Worm (Caenorhabditis elegans): ENCODE results near the gene npr-16.
A peak's percentile ranks its signal among the peaks of the same experiment; 100 is the strongest.

Gene npr-16

DNA sequence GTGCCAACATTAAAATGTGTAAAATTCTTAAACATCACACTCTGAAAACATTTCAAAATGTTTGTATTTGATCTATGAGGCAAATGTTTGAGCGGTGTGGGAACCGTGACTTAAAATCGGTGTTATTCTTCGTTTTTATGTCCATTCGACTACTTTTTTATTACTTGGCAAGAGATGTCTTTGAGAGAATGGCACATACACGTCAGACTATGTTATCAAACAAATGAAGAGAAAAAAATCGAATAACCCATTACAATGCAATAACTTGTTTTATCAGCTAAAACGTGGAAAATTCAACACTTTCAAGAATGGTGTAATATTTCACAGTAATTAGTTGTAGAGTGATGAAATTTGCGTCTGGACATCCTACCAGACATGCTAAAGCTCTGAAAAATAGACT is 18.7 kb upstream of the npr-16 start:
- no peak for TF ChIP-seq snpc-4 (tag; optimal IDR thresholded peaks at IDR 0.05)
- TF ChIP-seq elt-2 (tag; optimal IDR thresholded peaks at IDR 0.05), result peak; percentile 25

DNA sequence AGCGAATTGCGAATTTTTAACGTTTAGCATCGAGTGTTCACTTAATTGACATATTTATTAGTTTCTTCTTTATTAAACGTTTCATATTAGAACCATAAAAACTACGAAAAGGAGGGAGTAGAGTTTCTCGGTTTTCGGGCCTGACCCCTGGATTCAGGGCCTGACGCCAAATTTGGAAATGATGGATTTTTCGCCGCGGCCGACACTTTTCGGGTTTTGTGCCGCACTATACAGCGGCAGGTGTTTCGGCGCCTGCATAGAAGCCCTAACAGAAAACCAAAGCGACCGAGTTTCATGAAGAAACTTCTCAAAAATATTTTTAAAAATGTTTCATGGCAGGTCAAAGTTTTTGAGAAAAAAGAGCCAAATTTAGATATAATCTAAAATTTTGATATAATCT is 18.2 kb upstream of the npr-16 start:
- TF ChIP-seq hlh-17 (GFP tag; optimal IDR thresholded peaks at IDR 0.05; ENCODE audit: borderline replicate concordance) (no peak), ets-5 (GFP tag; IDR thresholded peaks at IDR 0.05) (no peak), snu-23 (GFP tag; optimal IDR thresholded peaks at IDR 0.05) (no peak), xbp-1 (tag; optimal IDR thresholded peaks at IDR 0.05) (no peak), unc-62 (GFP tag; optimal IDR thresholded peaks at IDR 0.05) (no peak), blmp-1 (tag; optimal IDR thresholded peaks at IDR 0.05) (no peak), ceh-88 (GFP tag; IDR thresholded peaks at IDR 0.05) (no peak), egl-27 (tag; optimal IDR thresholded peaks at IDR 0.05) (no peak), nhr-237 (tag; optimal IDR thresholded peaks at IDR 0.05) (no peak), grh-1 (GFP tag; IDR thresholded peaks at IDR 0.05) (no peak), jun-1 (tag; optimal IDR thresholded peaks at IDR 0.05) (no peak), skn-1 (tag; optimal IDR thresholded peaks at IDR 0.05) (no peak), ceh-8 (GFP tag; optimal IDR thresholded peaks at IDR 0.05) (no peak), pax-3 (tag; optimal IDR thresholded peaks at IDR 0.05) (no peak), pqm-1 (tag; optimal IDR thresholded peaks at IDR 0.05) (no peak), Y116A8C.19 (tag; optimal IDR thresholded peaks at IDR 0.05; ENCODE audit: borderline replicate concordance) (no peak), zag-1 (tag; optimal IDR thresholded peaks at IDR 0.05) (no peak), egl-13 (tag; optimal IDR thresholded peaks at IDR 0.05) (no peak)

DNA sequence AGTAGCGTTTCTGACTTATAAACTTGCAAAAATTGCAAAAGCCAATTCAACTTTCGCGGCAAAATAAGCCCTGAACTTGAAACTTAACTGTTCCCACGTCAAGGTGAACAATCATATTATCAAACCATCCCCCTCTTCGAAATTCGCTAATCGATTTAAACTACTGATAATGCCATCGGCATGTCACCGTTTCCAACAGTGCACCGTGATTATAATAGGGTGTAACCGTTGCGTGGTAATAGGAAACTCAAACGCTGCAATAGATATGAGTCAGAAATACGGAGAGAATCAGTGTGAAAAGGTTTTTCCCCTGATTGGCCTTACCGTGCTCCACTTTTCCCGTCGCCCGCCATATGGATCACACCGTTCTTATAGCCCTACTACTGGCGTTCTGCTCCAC is 17.7 kb upstream of the npr-16 start:
- TF ChIP-seq jun-1 (tag; optimal IDR thresholded peaks at IDR 0.05), result no peak
- no peak for TF ChIP-seq mab-9 (GFP tag; IDR thresholded peaks at IDR 0.05)
- no peak for TF ChIP-seq grh-1 (GFP tag; IDR thresholded peaks at IDR 0.05)
- TF ChIP-seq sox-4 (tag; optimal IDR thresholded peaks at IDR 0.05), result no peak
- no peak for TF ChIP-seq blmp-1 (tag; optimal IDR thresholded peaks at IDR 0.05)
- TF ChIP-seq unc-130 (tag; optimal IDR thresholded peaks at IDR 0.05), result no peak
- TF ChIP-seq C04F5.9 (tag; optimal IDR thresholded peaks at IDR 0.05), result no peak
- TF ChIP-seq skn-1 (tag; optimal IDR thresholded peaks at IDR 0.05), result no peak
- TF ChIP-seq unc-30 (tag; optimal IDR thresholded peaks at IDR 0.05), result no peak
- no peak for TF ChIP-seq efl-1 (optimal IDR thresholded peaks at IDR 0.05)
- TF ChIP-seq efl-1 (GFP tag; optimal IDR thresholded peaks at IDR 0.05 in 1 of 2), result peak in 1 of 2 experiments; percentile 3
- peak; percentile 46 for TF ChIP-seq elt-2 (tag; optimal IDR thresholded peaks at IDR 0.05)
- TF ChIP-seq nhr-20 (tag; optimal IDR thresholded peaks at IDR 0.05), result no peak
- TF ChIP-seq nhr-11 (tag; optimal IDR thresholded peaks at IDR 0.05), result no peak
- TF ChIP-seq lsy-2 (tag; optimal IDR thresholded peaks at IDR 0.05), result no peak
- no peak for TF ChIP-seq ces-1 (GFP tag; optimal IDR thresholded peaks at IDR 0.05)
- TF ChIP-seq irx-1 (tag; optimal IDR thresholded peaks at IDR 0.05), result no peak

DNA sequence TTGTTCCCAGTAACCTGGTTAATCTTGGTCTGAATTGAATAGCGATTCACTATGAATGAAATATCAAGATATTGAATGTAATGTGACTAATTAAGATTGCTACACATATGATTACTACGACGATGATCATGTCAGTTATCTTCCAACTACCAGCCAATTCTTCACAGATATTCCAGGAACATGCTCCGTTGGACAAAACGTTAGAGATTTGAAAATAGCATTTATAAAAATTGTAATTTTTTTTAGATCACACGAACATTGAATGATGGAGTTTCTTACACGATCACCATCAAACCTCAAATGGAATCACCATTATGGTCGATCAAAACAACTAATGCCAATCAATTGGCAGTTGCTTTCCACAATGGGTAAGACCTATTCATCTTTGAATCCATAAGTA is 15.6 kb upstream of the npr-16 start:
- peak; percentile 30 for TF ChIP-seq pax-3 (tag; optimal IDR thresholded peaks at IDR 0.05)
- peak; percentile 86 for TF ChIP-seq dsc-1 (tag; optimal IDR thresholded peaks at IDR 0.05)
- TF ChIP-seq fkh-8 (tag; optimal IDR thresholded peaks at IDR 0.05), result no peak

DNA sequence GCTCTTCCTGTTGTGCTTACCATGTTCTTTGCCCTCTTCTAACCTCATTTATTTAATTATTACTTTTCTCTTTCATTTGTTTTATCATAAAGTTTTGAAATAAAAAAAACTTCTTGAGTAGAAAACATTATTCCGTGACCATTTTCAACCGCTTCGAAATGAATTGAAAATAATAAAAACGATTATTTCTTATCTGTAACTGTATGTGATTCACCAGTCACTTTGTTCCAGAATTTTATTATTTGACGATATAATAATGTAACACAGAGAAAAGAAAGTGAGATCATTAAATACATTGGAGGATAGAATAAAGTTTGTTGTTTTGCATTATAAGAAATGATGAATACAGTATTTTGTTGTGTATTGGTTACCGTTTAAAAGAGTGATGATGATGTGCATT is 13.5 kb upstream of the npr-16 start:
- TF ChIP-seq mef-2 (tag; optimal IDR thresholded peaks at IDR 0.05) (no peak), vab-15 (tag; optimal IDR thresholded peaks at IDR 0.05) (no peak), elt-2 (tag; optimal IDR thresholded peaks at IDR 0.05) (peak; percentile 16), lin-35 (GFP tag; optimal IDR thresholded peaks at IDR 0.05) (peak in 1 of 2 experiments; percentile 8)

All from whole organism, L1 larva.